Worm (Caenorhabditis elegans): Measurements from ENCODE around the gene Y57G11C.23.

Gene Y57G11C.23

DNA sequence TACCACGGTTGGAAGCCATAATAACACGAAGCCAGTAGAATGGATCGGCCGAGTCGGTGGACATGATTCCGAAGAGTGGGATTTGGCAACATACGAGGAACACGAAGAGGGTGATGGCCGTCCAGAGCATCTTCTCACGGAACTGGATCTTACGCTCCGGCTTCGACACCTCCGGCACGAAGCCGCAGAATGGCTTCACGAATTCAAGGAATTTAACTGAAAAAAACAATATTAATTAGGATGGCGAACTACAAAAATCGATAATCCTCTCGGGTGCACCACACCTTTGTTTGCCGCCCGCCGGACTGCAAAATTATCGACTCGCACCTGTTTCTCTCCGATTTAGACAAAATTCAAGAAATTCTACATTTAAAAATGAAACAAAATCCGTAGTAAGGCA, 37.4 kb downstream of the Y57G11C.23 start:
- no peak for TF ChIP-seq flt-1 (GFP tag; IDR thresholded peaks at IDR 0.05)
- no peak for TF ChIP-seq ztf-23 (GFP tag; IDR thresholded peaks at IDR 0.05)
- no peak for TF ChIP-seq ztf-29 (GFP tag; IDR thresholded peaks at IDR 0.05)
- TF ChIP-seq T22C8.4 (GFP tag; IDR thresholded peaks at IDR 0.05): peak; percentile 40; the same call in 1 of the 2 replicates
- TF ChIP-seq cog-1 (tag; optimal IDR thresholded peaks at IDR 0.05): no peak

- TF ChIP-seq ztf-23 (GFP tag; IDR thresholded peaks at IDR 0.05) (no peak), flt-1 (GFP tag; IDR thresholded peaks at IDR 0.05) (peak; percentile 14; the same call in 1 of the 2 replicates)
Observed at ce11 chrIV:14822267-14822666, 39.3 kb downstream of the Y57G11C.23 start.

ce11 chrIV:14816288-14816687, 45.3 kb downstream of the Y57G11C.23 start, which contains the start of gene Y57G11C.46:
Gene Y57G11C.46 (minus strand): TSS chrIV:14816388.
- TF ChIP-seq ztf-23 (GFP tag; IDR thresholded peaks at IDR 0.05) (no peak), ztf-29 (GFP tag; IDR thresholded peaks at IDR 0.05) (no peak), flt-1 (GFP tag; IDR thresholded peaks at IDR 0.05) (no peak), cog-1 (tag; optimal IDR thresholded peaks at IDR 0.05) (no peak), T22C8.4 (GFP tag; IDR thresholded peaks at IDR 0.05) (no peak), med-1 (GFP tag; optimal IDR thresholded peaks at IDR 0.05; ENCODE audit: insufficient read depth) (no peak), ref-1 (GFP tag; conservative IDR thresholded peaks at IDR 0.05) (no peak), klf-2 (GFP tag; conservative IDR thresholded peaks at IDR 0.05) (no peak), tab-1 (GFP tag; IDR thresholded peaks at IDR 0.05) (no peak)

ce11 chrIV:14806903-14807302, 54.7 kb downstream of the Y57G11C.23 start, which contains the start of gene oig-5:
Gene oig-5 (plus strand): TSS chrIV:14807203.
- TF ChIP-seq ztf-29 (GFP tag; IDR thresholded peaks at IDR 0.05): no peak
- TF ChIP-seq T22C8.4 (GFP tag; IDR thresholded peaks at IDR 0.05): no peak
- TF ChIP-seq ref-1 (GFP tag; conservative IDR thresholded peaks at IDR 0.05): no peak
- TF ChIP-seq ztf-23 (GFP tag; IDR thresholded peaks at IDR 0.05): no peak
- no peak for TF ChIP-seq med-1 (GFP tag; optimal IDR thresholded peaks at IDR 0.05; ENCODE audit: insufficient read depth)
- no peak for TF ChIP-seq cog-1 (tag; optimal IDR thresholded peaks at IDR 0.05)
- no peak for TF ChIP-seq klf-2 (GFP tag; conservative IDR thresholded peaks at IDR 0.05)
- no peak for TF ChIP-seq tab-1 (GFP tag; IDR thresholded peaks at IDR 0.05)
- TF ChIP-seq flt-1 (GFP tag; IDR thresholded peaks at IDR 0.05): no peak
